Worm (Caenorhabditis elegans) whole organism, L1 larva: Measurements from ENCODE around the gene clec-88.

Experiments used
- dsc-1 ChIP-seq: sonication (generic microtip); optimal IDR thresholded peaks from 2 replicates; lab custom pipeline; 2016; ENCODE audit warnings: mild to moderate bottlenecking, missing genetic modification characterization, missing compliant biosample characterization
- elt-3 ChIP-seq, 6 experiments: fragments of 150-350 bp in 1 of 6; sonication (generic microtip); optimal IDR thresholded peaks; 2 replicates each; lab custom pipeline; 2017 to 2018; ENCODE audit warnings: missing biosample characterization in 6 of 6, missing genetic modification characterization in 6 of 6, inconsistent platforms in 1 of 6
- hpl-2 ChIP-seq: fragments of 150-350 bp; optimal IDR thresholded peaks from 2 replicates; lab custom pipeline; 2014; ENCODE audit warnings: missing biosample characterization, missing genetic modification reagents, missing genetic modification characterization
- lin-39 ChIP-seq: fragments of 150-350 bp; optimal IDR thresholded peaks from 2 replicates; lab custom pipeline; 2014; ENCODE audit warnings: missing biosample characterization, missing genetic modification reagents, missing genetic modification characterization
- nhr-77 ChIP-seq: fragments of 150-350 bp; optimal IDR thresholded peaks from 2 replicates; lab custom pipeline; 2014; ENCODE audit warnings: missing biosample characterization, missing genetic modification characterization
- unc-62 ChIP-seq: fragments of 150-350 bp; optimal IDR thresholded peaks from 2 replicates; lab custom pipeline; 2014; ENCODE audit warnings: missing biosample characterization, missing genetic modification reagents, missing genetic modification characterization
- vab-15 ChIP-seq: sonication (generic microtip); optimal IDR thresholded peaks from 2 replicates; lab custom pipeline; 2017; ENCODE audit warnings: missing genotype, mild to moderate bottlenecking, missing genetic modification characterization, missing compliant biosample characterization
- ztf-11 ChIP-seq, 2 experiments: sonication (generic microtip); optimal IDR thresholded peaks; 2 replicates each; lab custom pipeline; 2016 to 2017; ENCODE audit warnings: missing genetic modification characterization in 2 of 2, missing biosample characterization in 1 of 2, missing compliant biosample characterization in 1 of 2
- ztf-4 ChIP-seq: fragments of 150-350 bp; optimal IDR thresholded peaks from 2 replicates; lab custom pipeline; 2014; ENCODE audit warnings: missing biosample characterization, missing genetic modification characterization

- no peak for TF ChIP-seq unc-62
- TF ChIP-seq hpl-2 (GFP tag; lab: Kevin White, UChicago) = no peak
- TF ChIP-seq ztf-11 (tag; optimal IDR thresholded peaks at IDR 0.05; lab: Kevin White, UChicago) = no peak
- TF ChIP-seq dsc-1 (tag; lab: Kevin White, UChicago) = no peak
- no peak for TF ChIP-seq vab-15 (tag; lab: Kevin White, UChicago)
- no peak for TF ChIP-seq ztf-4 (tag; lab: Kevin White, UChicago)
- TF ChIP-seq nhr-77 (tag; lab: Kevin White, UChicago) = no peak
- TF ChIP-seq elt-3 (tag; optimal IDR thresholded peaks at IDR 0.05; lab: Kevin White, UChicago) = no peak
- no peak for TF ChIP-seq lin-39 (tag; lab: Kevin White, UChicago)
Observed at ce11 chrII:6403233-6403632, 37.7 kb downstream of the clec-88 start, which contains the start of gene T25D10.1.
